Fruit fly (Drosophila melanogaster): ENCODE measurements around the gene Gnpnat.
A peak's percentile ranks its signal among the peaks of the same experiment; 100 is the strongest.

Gnpnat gene

dm6 chr3R:29745056-29745455, 7.0 kb downstream of the Gnpnat start, which contains the start of the genes Wdr24 and IntS11 (continued):
- TF ChIP-seq maf-S (GFP tag; optimal IDR thresholded peaks at IDR 0.05) (peak; percentile 47), Six4 (GFP tag; optimal IDR thresholded peaks at IDR 0.05) (no peak), ind (GFP tag; optimal IDR thresholded peaks at IDR 0.05) (peak; percentile 74), Spps (tag; optimal IDR thresholded peaks at IDR 0.05) (no peak), cato (GFP tag; optimal IDR thresholded peaks at IDR 0.05; ENCODE audit: borderline replicate concordance) (peak; percentile 38), pum (GFP tag; optimal IDR thresholded peaks at IDR 0.05) (peak; percentile 52), chm (GFP tag; IDR thresholded peaks at IDR 0.05) (peak; percentile 69), E2f1 (GFP tag; IDR thresholded peaks at IDR 0.05) (peak; percentile 90), insv (GFP tag; optimal IDR thresholded peaks at IDR 0.05) (peak; percentile 31 to 94), lmd (GFP tag; IDR thresholded peaks at IDR 0.05) (peak; percentile 94), Poxn (GFP tag; IDR thresholded peaks at IDR 0.05) (peak; percentile 87), h (optimal IDR thresholded peaks at IDR 0.05) (no peak), CG12071 (GFP tag; optimal IDR thresholded peaks at IDR 0.05) (peak; percentile 27), CG17829 (tag; optimal IDR thresholded peaks at IDR 0.05) (peak; percentile 79), shn (GFP tag; optimal IDR thresholded peaks at IDR 0.05) (peak; percentile 77), CG2199 (GFP tag; IDR thresholded peaks at IDR 0.05) (peak; percentile 70; the same call in 2 of the 3 replicates), CG10979 (tag; optimal IDR thresholded peaks at IDR 0.05) (peak; percentile 54), ERR (GFP tag; optimal IDR thresholded peaks at IDR 0.05) (peak; percentile 15), mirr (GFP tag; optimal IDR thresholded peaks at IDR 0.05) (peak; percentile 73), CG6689 (GFP tag; IDR thresholded peaks at IDR 0.05) (peak; percentile 88), z (GFP tag; IDR thresholded peaks at IDR 0.05) (no peak), hth (optimal IDR thresholded peaks at IDR 0.05) (no peak), Max (GFP tag; optimal IDR thresholded peaks at IDR 0.05) (peak; percentile 80), Dp (GFP tag; optimal IDR thresholded peaks at IDR 0.05) (peak; percentile 48), Fer1 (GFP tag; optimal IDR thresholded peaks at IDR 0.05) (peak; percentile 73), Doc2 (GFP tag; IDR thresholded peaks at IDR 0.05) (peak; percentile 64), CHES-1-like (GFP tag; optimal IDR thresholded peaks at IDR 0.05) (peak; percentile 72), CG10209 (GFP tag; optimal IDR thresholded peaks at IDR 0.05) (peak; percentile 80), CG13624 (GFP tag; optimal IDR thresholded peaks at IDR 0.05) (peak; percentile 86), Vsx1 (GFP tag; optimal IDR thresholded peaks at IDR 0.05) (no peak), jing (GFP tag; optimal IDR thresholded peaks at IDR 0.05) (no peak), grn (GFP tag; optimal IDR thresholded peaks at IDR 0.05) (peak; percentile 47), amos (GFP tag; IDR thresholded peaks at IDR 0.05; ENCODE audit: partially characterized antibody) (no peak), CG6654 (GFP tag; optimal IDR thresholded peaks at IDR 0.05) (no peak), CG31388 (GFP tag; optimal IDR thresholded peaks at IDR 0.05) (peak; percentile 34), repo (GFP tag; optimal IDR thresholded peaks at IDR 0.05) (no peak), NC2β (GFP tag; optimal IDR thresholded peaks at IDR 0.05) (peak; percentile 50), gce (GFP tag; IDR thresholded peaks at IDR 0.05) (peak; percentile 42; the same call in 1 of the 3 replicates), btn (GFP tag; optimal IDR thresholded peaks at IDR 0.05) (no peak), CG8281 (tag; optimal IDR thresholded peaks at IDR 0.05) (no peak), CG9437 (GFP tag; optimal IDR thresholded peaks at IDR 0.05) (peak; percentile 65), Antp (GFP tag; optimal IDR thresholded peaks at IDR 0.05) (peak; percentile 58), CG2678 (tag; optimal IDR thresholded peaks at IDR 0.05) (peak; percentile 88), CG3847 (GFP tag; IDR thresholded peaks at IDR 0.05) (peak; percentile 96), CG10147 (GFP tag; optimal IDR thresholded peaks at IDR 0.05) (peak; percentile 82), Gsc (GFP tag; IDR thresholded peaks at IDR 0.05) (peak; percentile 82), CG34376 (GFP tag; optimal IDR thresholded peaks at IDR 0.05) (peak; percentile 60), CG32767 (GFP tag; IDR thresholded peaks at IDR 0.05) (peak; percentile 75), tx (GFP tag; optimal IDR thresholded peaks at IDR 0.05) (peak; percentile 60), Atf3 (GFP tag; optimal IDR thresholded peaks at IDR 0.05) (peak; percentile 37), sima (GFP tag; optimal IDR thresholded peaks at IDR 0.05) (no peak), Ptx1 (GFP tag; IDR thresholded peaks at IDR 0.05) (peak; percentile 98), CG8924 (tag; optimal IDR thresholded peaks at IDR 0.05) (peak; percentile 74)
